Worm (Caenorhabditis elegans): ENCODE data around the gene F16H6.4.

F16H6.4 gene

ce11 chrV:18243227-18243626 lies 44.7 kb downstream of the F16H6.4 start:
- TF ChIP-seq dve-1 (tag; optimal IDR thresholded peaks at IDR 0.05; ENCODE audit: insufficient read depth) = no peak
- TF ChIP-seq F10B5.3 (tag; optimal IDR thresholded peaks at IDR 0.05) = no peak
- no peak for TF ChIP-seq ces-1 (GFP tag; optimal IDR thresholded peaks at IDR 0.05)
- no peak for TF ChIP-seq saeg-2 (GFP tag; IDR thresholded peaks at IDR 0.05)
- no peak for TF ChIP-seq pqm-1 (tag; optimal IDR thresholded peaks at IDR 0.05)
- no peak for TF ChIP-seq lin-29 (GFP tag; IDR thresholded peaks at IDR 0.05)
- peak in 1 of 2 experiments; percentile 93 for TF ChIP-seq unc-62 (GFP tag; optimal IDR thresholded peaks at IDR 0.05 in 1 of 2)
- no peak for TF ChIP-seq unc-62 (tag; optimal IDR thresholded peaks at IDR 0.05)
- TF ChIP-seq daf-16 (GFP tag; optimal IDR thresholded peaks at IDR 0.05) = no peak
- no peak for TF ChIP-seq daf-16 (tag; optimal IDR thresholded peaks at IDR 0.05)
- TF ChIP-seq F26F4.8 (GFP tag; conservative IDR thresholded peaks at IDR 0.05) = no peak

ce11 chrV:18244408-18244807 lies 45.9 kb downstream of the F16H6.4 start:
- TF ChIP-seq aha-1 (tag) = peak; percentile 34
- TF ChIP-seq pqm-1 (tag; optimal IDR thresholded peaks at IDR 0.05) = peak; percentile 30
- TF ChIP-seq dve-1 (tag; optimal IDR thresholded peaks at IDR 0.05; ENCODE audit: insufficient read depth) = peak; percentile 17
- no peak for TF ChIP-seq skn-1 (tag; optimal IDR thresholded peaks at IDR 0.05)
- TF ChIP-seq nhr-28 (tag; optimal IDR thresholded peaks at IDR 0.05) = peak; percentile 77
- no peak for TF ChIP-seq nhr-77 (tag; optimal IDR thresholded peaks at IDR 0.05)
- TF ChIP-seq daf-16 (GFP tag; optimal IDR thresholded peaks at IDR 0.05) = no peak
- peak; percentile 28 for TF ChIP-seq daf-16 (tag; optimal IDR thresholded peaks at IDR 0.05)

- TF ChIP-seq pqm-1 (tag; optimal IDR thresholded peaks at IDR 0.05) = peak; percentile 77
- no peak for TF ChIP-seq daf-16 (GFP tag; optimal IDR thresholded peaks at IDR 0.05)
- peak; percentile 49 for TF ChIP-seq daf-16 (tag; optimal IDR thresholded peaks at IDR 0.05)
- TF ChIP-seq F37D6.2 (tag; optimal IDR thresholded peaks at IDR 0.05) = no peak
- TF ChIP-seq Y105C5A.15 (GFP tag; IDR thresholded peaks at IDR 0.05) = no peak
- peak; percentile 36; the same call in 1 of the 2 replicates for TF ChIP-seq dmd-6 (GFP tag; IDR thresholded peaks at IDR 0.05)
- no peak for TF ChIP-seq mxl-3 (GFP tag; optimal IDR thresholded peaks at IDR 0.05)
- no peak for TF ChIP-seq aha-1 (tag)
- TF ChIP-seq dve-1 (tag; optimal IDR thresholded peaks at IDR 0.05; ENCODE audit: insufficient read depth) = peak; percentile 29
- peak; percentile 63 for TF ChIP-seq nhr-28 (tag; optimal IDR thresholded peaks at IDR 0.05)
- no peak for TF ChIP-seq ztf-11 (tag; optimal IDR thresholded peaks at IDR 0.05)
- no peak for TF ChIP-seq mdl-1 (tag; optimal IDR thresholded peaks at IDR 0.05)
- no peak for TF ChIP-seq Y48G9A.11 (GFP tag; IDR thresholded peaks at IDR 0.05)
- no peak for TF ChIP-seq nhr-76 (tag; optimal IDR thresholded peaks at IDR 0.05)
- TF ChIP-seq rbr-2 (tag; optimal IDR thresholded peaks at IDR 0.05) = no peak
These were observed 47.6 kb downstream of the F16H6.4 start for ce11 chrV:18246077-18246476.

ce11 chrV:18252239-18252638 lies 53.7 kb downstream of the F16H6.4 start, which contains the start of gene R10E8.1:
TSS of gene R10E8.1 (minus strand) at chrV:18252416.
- TF ChIP-seq ceh-32 (tag; optimal IDR thresholded peaks at IDR 0.05; ENCODE audit: poor library complexity) = no peak
- TF ChIP-seq lin-29 (GFP tag; IDR thresholded peaks at IDR 0.05) = no peak
- TF ChIP-seq mdt-29 (GFP tag; IDR thresholded peaks at IDR 0.05) = no peak
- no peak for TF ChIP-seq lsy-2 (tag; optimal IDR thresholded peaks at IDR 0.05)
- peak; percentile 15 for TF ChIP-seq pqm-1 (tag; optimal IDR thresholded peaks at IDR 0.05)
- TF ChIP-seq hif-1 (tag; optimal IDR thresholded peaks at IDR 0.05) = no peak
- TF ChIP-seq nhr-28 (tag; optimal IDR thresholded peaks at IDR 0.05) = peak; percentile 57
- no peak for TF ChIP-seq lin-15B (tag; optimal IDR thresholded peaks at IDR 0.05)
- no peak for TF ChIP-seq zip-2 (tag; optimal IDR thresholded peaks at IDR 0.05)
- TF ChIP-seq mep-1 (tag; optimal IDR thresholded peaks at IDR 0.05) = no peak

- TF ChIP-seq ztf-11 (tag; optimal IDR thresholded peaks at IDR 0.05) (no peak), nhr-237 (tag; optimal IDR thresholded peaks at IDR 0.05) (no peak), ZK337.2 (GFP tag; IDR thresholded peaks at IDR 0.05) (no peak), mdt-29 (GFP tag; IDR thresholded peaks at IDR 0.05) (no peak), duxl-1 (tag; optimal IDR thresholded peaks at IDR 0.05; ENCODE audit: poor library complexity) (no peak), daf-12 (tag; optimal IDR thresholded peaks at IDR 0.05) (no peak), mep-1 (tag; optimal IDR thresholded peaks at IDR 0.05) (no peak), unc-62 (GFP tag; optimal IDR thresholded peaks at IDR 0.05 in 1 of 2) (no peak), unc-62 (tag; optimal IDR thresholded peaks at IDR 0.05) (no peak), spr-1 (tag; optimal IDR thresholded peaks at IDR 0.05) (no peak), hif-1 (tag; optimal IDR thresholded peaks at IDR 0.05) (no peak), nhr-41 (GFP tag; IDR thresholded peaks at IDR 0.05) (no peak), zip-11 (GFP tag; IDR thresholded peaks at IDR 0.05) (no peak), vab-7 (GFP tag; IDR thresholded peaks at IDR 0.05) (no peak), snpc-4 (tag; optimal IDR thresholded peaks at IDR 0.05) (no peak), ceh-28 (tag; optimal IDR thresholded peaks at IDR 0.05) (no peak), ceh-82 (tag; optimal IDR thresholded peaks at IDR 0.05) (no peak)
These were observed 55.0 kb downstream of the F16H6.4 start, which contains the start of gene R10E8.2 for ce11 chrV:18253494-18253893. TSS of gene R10E8.2 (plus strand) at chrV:18253794.
